Worm (Caenorhabditis elegans) whole organism, L1 larva: Measurements from ENCODE around the gene ZK1320.2.

Experiments used
- C16A3.4 ChIP-seq: fragments of 150-350 bp; optimal IDR thresholded peaks from 2 replicates; lab custom pipeline; 2014; ENCODE audit warnings: missing biosample characterization, missing genetic modification characterization
- C34B4.2 ChIP-seq: sonication (generic microtip); optimal IDR thresholded peaks from 2 replicates; lab custom pipeline; 2017; ENCODE audit warnings: mild to moderate bottlenecking, missing genetic modification characterization, missing compliant biosample characterization
- F16B12.6 ChIP-seq: fragments of 150-350 bp; optimal IDR thresholded peaks from 2 replicates; lab custom pipeline; 2014; ENCODE audit warnings: missing biosample characterization, missing genetic modification characterization
- Y116A8C.19 ChIP-seq: sonication (generic microtip); optimal IDR thresholded peaks from 2 replicates; lab custom pipeline; 2016; ENCODE audit warnings: missing compliant biosample characterization, missing genetic modification characterization, borderline replicate concordance
- aha-1 ChIP-seq: fragments of 150-350 bp; optimal IDR thresholded peaks from 2 replicates; lab custom pipeline; 2014; ENCODE audit warnings: missing biosample characterization, missing genetic modification characterization
- aly-2 ChIP-seq: fragments of 150-350 bp; optimal IDR thresholded peaks from 2 replicates; lab custom pipeline; 2014; ENCODE audit warnings: missing biosample characterization, missing genetic modification characterization
- ceh-63 ChIP-seq: fragments of 200-800 bp; sonication (Bioruptor generic); optimal IDR thresholded peaks from 2 replicates; lab custom pipeline; 2018; ENCODE audit warnings: mild to moderate bottlenecking, missing genetic modification characterization, missing compliant biosample characterization
- ceh-8 ChIP-seq: fragments of 200-800 bp; sonication (Bioruptor generic); optimal IDR thresholded peaks from 2 replicates; lab custom pipeline; 2018; ENCODE audit warnings: mild to moderate bottlenecking, missing genetic modification characterization, moderate library complexity, missing compliant biosample characterization
- ceh-82 ChIP-seq, 3 experiments: fragments of 150-350 bp in 1 of 3; sonication (generic microtip) in 2 of 3; optimal IDR thresholded peaks; 2 replicates each; lab custom pipeline; 2014 to 2017; ENCODE audit warnings: missing biosample characterization in 3 of 3, missing genetic modification characterization in 3 of 3
- ceh-88 ChIP-seq: fragments of 200-800 bp; sonication (Bioruptor generic); IDR thresholded peaks from 2 replicates; pipeline ENCODE4 v1.3.6; 2022; ENCODE audit warnings: missing genetic modification characterization, missing compliant biosample characterization
- ceh-90 ChIP-seq: sonication (generic microtip); optimal IDR thresholded peaks from 2 replicates; lab custom pipeline; 2016; ENCODE audit warnings: missing genetic modification characterization, missing compliant biosample characterization
- dpl-1 ChIP-seq, 3 experiments: fragments of 150-350 bp in 2 of 3; sonication (generic microtip) in 1 of 3; optimal IDR thresholded peaks; 2 replicates each; lab custom pipeline; 2014 to 2017; ENCODE audit warnings: missing biosample characterization in 3 of 3, missing genetic modification characterization in 3 of 3, missing genetic modification reagents in 3 of 3
- efl-1 ChIP-seq, 4 experiments: fragments of 150-350 bp; optimal IDR thresholded peaks in 3 of 4; peaks in 1 of 4; 1 replicate in 1 of 4; 2 replicates in 3 of 4; lab custom pipeline; 2014; ENCODE audit warnings: missing biosample characterization in 2 of 4, missing genetic modification characterization in 2 of 4, missing genetic modification reagents in 2 of 4
- egl-27 ChIP-seq, 2 experiments: fragments of 150-350 bp in 1 of 2; sonication (generic microtip); optimal IDR thresholded peaks; 3 replicates each; lab custom pipeline; 2017 to 2018; ENCODE audit warnings: missing biosample characterization in 2 of 2, missing genetic modification characterization in 2 of 2, missing genetic modification reagents in 2 of 2
- fkh-10 ChIP-seq: sonication (generic microtip); optimal IDR thresholded peaks from 2 replicates; lab custom pipeline; 2017; ENCODE audit warnings: missing biosample characterization, missing genetic modification reagents, missing genetic modification characterization
- hlh-4 ChIP-seq: sonication (generic microtip); optimal IDR thresholded peaks from 2 replicates; lab custom pipeline; 2016; ENCODE audit warnings: mild to moderate bottlenecking, missing genetic modification characterization, missing compliant biosample characterization
- hpl-2 ChIP-seq: fragments of 150-350 bp; optimal IDR thresholded peaks from 2 replicates; lab custom pipeline; 2014; ENCODE audit warnings: missing biosample characterization, missing genetic modification reagents, missing genetic modification characterization
- irx-1 ChIP-seq: sonication (generic microtip); optimal IDR thresholded peaks from 2 replicates; lab custom pipeline; 2016; ENCODE audit warnings: missing genetic modification characterization, missing compliant biosample characterization
- isw-1 ChIP-seq: fragments of 200-800 bp; sonication (Bioruptor generic); IDR thresholded peaks from 2 replicates; pipeline ENCODE4 v1.3.6; 2022; ENCODE audit warnings: missing genetic modification characterization, missing compliant biosample characterization
- lin-14 ChIP-seq: fragments of 200-800 bp; sonication (Bioruptor generic); optimal IDR thresholded peaks from 2 replicates; lab custom pipeline; 2018; ENCODE audit warnings: mild to moderate bottlenecking, missing genetic modification characterization, moderate library complexity, missing compliant biosample characterization
- lin-15B ChIP-seq: fragments of 150-350 bp; sonication (generic microtip); optimal IDR thresholded peaks from 3 replicates; lab custom pipeline; 2014; ENCODE audit warnings: missing biosample characterization, missing genetic modification characterization
- lin-35 ChIP-seq, 2 experiments: fragments of 150-350 bp; optimal IDR thresholded peaks; 2 replicates each; lab custom pipeline; 2014; ENCODE audit warnings: missing biosample characterization in 2 of 2, missing genetic modification characterization in 2 of 2, missing genetic modification reagents in 2 of 2
- lsy-2 ChIP-seq, 2 experiments: fragments of 150-350 bp; optimal IDR thresholded peaks; 2 replicates each; lab custom pipeline; 2014; ENCODE audit warnings: missing biosample characterization in 2 of 2, missing genetic modification characterization in 2 of 2
- mab-9 ChIP-seq: fragments of 200-800 bp; sonication (Bioruptor generic); IDR thresholded peaks from 2 replicates; pipeline ENCODE4 v1.3.6; 2022; ENCODE audit warnings: missing genetic modification reagents, missing genetic modification characterization, missing compliant biosample characterization
- mef-2 ChIP-seq: fragments of 150-350 bp; optimal IDR thresholded peaks from 2 replicates; lab custom pipeline; 2014; ENCODE audit warnings: missing biosample characterization, missing genetic modification characterization
- mep-1 ChIP-seq: fragments of 150-350 bp; optimal IDR thresholded peaks from 2 replicates; lab custom pipeline; 2014; ENCODE audit warnings: missing biosample characterization, missing genetic modification characterization
- nhr-12 ChIP-seq: sonication (generic microtip); optimal IDR thresholded peaks from 2 replicates; lab custom pipeline; 2017; ENCODE audit warnings: missing biosample characterization, missing genetic modification characterization
- nhr-237 ChIP-seq: fragments of 150-350 bp; optimal IDR thresholded peaks from 2 replicates; lab custom pipeline; 2014; ENCODE audit warnings: missing biosample characterization, missing genetic modification characterization
- nhr-28 ChIP-seq: fragments of 150-350 bp; optimal IDR thresholded peaks from 2 replicates; lab custom pipeline; 2014; ENCODE audit warnings: missing biosample characterization, missing genetic modification characterization
- nhr-47 ChIP-seq: sonication (generic microtip); optimal IDR thresholded peaks from 2 replicates; lab custom pipeline; 2016; ENCODE audit warnings: mild to moderate bottlenecking, missing genetic modification characterization, moderate library complexity, missing compliant biosample characterization
- nhr-71 ChIP-seq: sonication (generic microtip); optimal IDR thresholded peaks from 2 replicates; lab custom pipeline; 2016; ENCODE audit warnings: mild to moderate bottlenecking, missing genetic modification characterization, moderate library complexity, missing compliant biosample characterization
- nhr-76 ChIP-seq: sonication (generic microtip); optimal IDR thresholded peaks from 2 replicates; lab custom pipeline; 2017; ENCODE audit warnings: missing biosample characterization, missing genetic modification characterization
- nhr-77 ChIP-seq: fragments of 150-350 bp; optimal IDR thresholded peaks from 2 replicates; lab custom pipeline; 2014; ENCODE audit warnings: missing biosample characterization, missing genetic modification characterization
- nhr-84 ChIP-seq: sonication (generic microtip); optimal IDR thresholded peaks from 2 replicates; lab custom pipeline; 2017; ENCODE audit warnings: missing biosample characterization, missing genetic modification characterization
- pax-3 ChIP-seq: fragments of 200-800 bp; sonication (Bioruptor generic); optimal IDR thresholded peaks from 2 replicates; lab custom pipeline; 2018; ENCODE audit warnings: mild to moderate bottlenecking, missing genetic modification characterization, moderate library complexity, missing compliant biosample characterization
- rnt-1 ChIP-seq: sonication (generic microtip); optimal IDR thresholded peaks from 2 replicates; lab custom pipeline; 2016; ENCODE audit warnings: mild to moderate bottlenecking, missing genetic modification characterization, moderate library complexity, missing compliant biosample characterization
- snpc-4 ChIP-seq: fragments of 150-350 bp; optimal IDR thresholded peaks from 2 replicates; lab custom pipeline; 2014; ENCODE audit warnings: missing biosample characterization, missing genetic modification characterization
- snu-23 ChIP-seq: sonication (generic microtip); optimal IDR thresholded peaks from 2 replicates; lab custom pipeline; 2016; ENCODE audit warnings: missing genetic modification characterization, missing compliant biosample characterization
- sox-4 ChIP-seq: sonication (generic microtip); optimal IDR thresholded peaks from 2 replicates; lab custom pipeline; 2016; ENCODE audit warnings: missing genetic modification characterization, missing compliant biosample characterization
- swsn-7 ChIP-seq: sonication (generic microtip); optimal IDR thresholded peaks from 2 replicates; lab custom pipeline; 2016; ENCODE audit warnings: missing genetic modification characterization, missing compliant biosample characterization
- unc-130 ChIP-seq: fragments of 150-350 bp; optimal IDR thresholded peaks from 2 replicates; lab custom pipeline; 2017; ENCODE audit warnings: missing biosample characterization, missing genetic modification characterization, inconsistent platforms
- unc-98 ChIP-seq: fragments of 200-800 bp; sonication (Bioruptor generic); IDR thresholded peaks from 2 replicates; pipeline ENCODE4 v1.3.6; 2022; ENCODE audit warnings: missing genetic modification characterization, missing compliant biosample characterization
- vab-15 ChIP-seq: sonication (generic microtip); optimal IDR thresholded peaks from 2 replicates; lab custom pipeline; 2017; ENCODE audit warnings: missing genotype, mild to moderate bottlenecking, missing genetic modification characterization, missing compliant biosample characterization
- xbp-1 ChIP-seq: sonication (generic microtip); optimal IDR thresholded peaks from 2 replicates; lab custom pipeline; 2016; ENCODE audit warnings: missing genetic modification characterization, missing compliant biosample characterization
- zip-4 ChIP-seq: fragments of 200-800 bp; sonication (Bioruptor generic); optimal IDR thresholded peaks from 2 replicates; lab custom pipeline; 2018; ENCODE audit warnings: mild to moderate bottlenecking, missing genetic modification characterization, moderate library complexity, missing compliant biosample characterization
- ztf-11 ChIP-seq, 2 experiments: sonication (generic microtip); optimal IDR thresholded peaks; 2 replicates each; lab custom pipeline; 2016 to 2017; ENCODE audit warnings: missing genetic modification characterization in 2 of 2, missing biosample characterization in 1 of 2, missing compliant biosample characterization in 1 of 2

Gene ZK1320.2

ce11 chrII:9668959-9669358 lies 10.2 kb upstream of the ZK1320.2 start, which contains the start of gene taf-8 (continued):
- TF ChIP-seq aha-1 (tag; lab: Kevin White, UChicago) (no peak), mef-2 (tag; lab: Kevin White, UChicago) (no peak), C16A3.4 (tag; lab: Kevin White, UChicago) (peak; percentile 69), hlh-4 (tag; lab: Kevin White, UChicago) (no peak), xbp-1 (tag; lab: Kevin White, UChicago) (peak; percentile 66), vab-15 (tag; lab: Kevin White, UChicago) (no peak), ceh-90 (tag; lab: Kevin White, UChicago) (peak; percentile 16), egl-27 (tag; optimal IDR thresholded peaks at IDR 0.05; lab: Kevin White, UChicago) (no peak), C34B4.2 (tag; lab: Kevin White, UChicago) (no peak), unc-98 (GFP tag; lab: Robert Waterston, UW) (no peak), fkh-10 (GFP tag; lab: Kevin White, UChicago) (no peak), ceh-82 (tag; optimal IDR thresholded peaks at IDR 0.05; lab: Kevin White, UChicago) (peak; percentile 9 to 69 (median 62)), nhr-76 (no peak), nhr-28 (tag; lab: Kevin White, UChicago) (no peak), ceh-8 (GFP tag; lab: Kevin White, UChicago) (no peak), nhr-47 (tag; lab: Kevin White, UChicago) (peak; percentile 79), lsy-2 (tag; optimal IDR thresholded peaks at IDR 0.05; lab: Kevin White, UChicago) (peak; percentile 82 to 83), nhr-77 (peak; percentile 22), lin-35 (GFP tag; optimal IDR thresholded peaks at IDR 0.05; lab: Kevin White, UChicago) (peak; percentile 72 to 73), irx-1 (tag; lab: Kevin White, UChicago) (peak; percentile 32), sox-4 (tag; lab: Kevin White, UChicago) (no peak), hpl-2 (GFP tag; lab: Kevin White, UChicago) (no peak), swsn-7 (tag; lab: Kevin White, UChicago) (peak; percentile 71), nhr-237 (tag; lab: Kevin White, UChicago) (no peak), nhr-84 (no peak), rnt-1 (tag; lab: Kevin White, UChicago) (peak; percentile 62), snu-23 (GFP tag; lab: Kevin White, UChicago) (peak; percentile 78), Y116A8C.19 (tag; lab: Kevin White, UChicago) (no peak), zip-4 (GFP tag; lab: Kevin White, UChicago) (no peak), ceh-88 (GFP tag; lab: Robert Waterston, UW) (0 out of 2 replicates have a peak, but pooled peaks have one; percentile 15), ztf-11 (tag; optimal IDR thresholded peaks at IDR 0.05; lab: Kevin White, UChicago) (peak in 1 of 2 experiments; percentile 34), ceh-63 (GFP tag; lab: Kevin White, UChicago) (no peak), pax-3 (tag; lab: Kevin White, UChicago) (no peak), lin-15B (peak; percentile 24), nhr-12 (no peak), snpc-4 (tag; lab: Kevin White, UChicago) (peak; percentile 33), F16B12.6 (tag; lab: Kevin White, UChicago) (peak; percentile 31), mab-9 (GFP tag; lab: Robert Waterston, UW) (no peak), aly-2 (peak; percentile 31), isw-1 (peak; percentile 33), unc-130 (tag; lab: Kevin White, UChicago) (peak; percentile 23), mep-1 (tag; lab: Kevin White, UChicago) (no peak), nhr-71 (tag; lab: Kevin White, UChicago) (peak; percentile 76)

ce11 chrII:9667382-9667781 lies 8.6 kb upstream of the ZK1320.2 start, which contains the start of gene ZK1320.11:
Gene ZK1320.11, plus strand, starts transcription at chrII:9667624.
- peak in 1 of 2 experiments; percentile 58 for TF ChIP-seq lsy-2 (tag; optimal IDR thresholded peaks at IDR 0.05; lab: Kevin White, UChicago)
- no peak for TF ChIP-seq Y116A8C.19 (tag; lab: Kevin White, UChicago)
- TF ChIP-seq ceh-82 (tag; optimal IDR thresholded peaks at IDR 0.05; lab: Kevin White, UChicago), result peak in 1 of 3 experiments; percentile 9
- TF ChIP-seq snu-23 (GFP tag; lab: Kevin White, UChicago), result no peak
- TF ChIP-seq lin-14 (GFP tag; lab: Kevin White, UChicago), result peak; percentile 5
- peak; percentile 21 to 27 for TF ChIP-seq efl-1 (optimal IDR thresholded peaks at IDR 0.05; lab: Kevin White, UChicago)
- TF ChIP-seq efl-1 (GFP tag; optimal IDR thresholded peaks at IDR 0.05 in 1 of 2; lab: Kevin White, UChicago), result no peak
- TF ChIP-seq nhr-71 (tag; lab: Kevin White, UChicago), result peak; percentile 25
- no peak for TF ChIP-seq mab-9 (GFP tag; lab: Robert Waterston, UW)
- no peak for TF ChIP-seq dpl-1 (GFP tag; optimal IDR thresholded peaks at IDR 0.05; lab: Kevin White, UChicago)
- TF ChIP-seq hlh-4 (tag; lab: Kevin White, UChicago), result peak; percentile 22
